Fruit fly (Drosophila melanogaster) whole organism, embryonic: ENCODE measurements around the gene CG17127.

Source experiments
- ATbp ChIP-seq: fragments of 200-800 bp; sonication (Bioruptor generic); optimal IDR thresholded peaks from 2 replicates; lab custom pipeline; 2017; ENCODE audit warnings: missing biosample characterization, mild to moderate bottlenecking, missing genetic modification characterization, missing genetic modification reagents
- Atf-2 ChIP-seq: fragments of 200-800 bp; sonication (Bioruptor generic); optimal IDR thresholded peaks from 2 replicates; lab custom pipeline; 2016; ENCODE audit warnings: missing biosample characterization, missing genetic modification characterization
- Awh ChIP-seq: fragments of 200-800 bp; sonication (Bioruptor generic); IDR thresholded peaks from 2 replicates; pipeline ENCODE4, ENCODE4 v1.3.6; 2022; ENCODE audit warnings: missing biosample characterization, missing genetic modification characterization
- B-H2 ChIP-seq: fragments of 200-800 bp; sonication (Bioruptor generic); optimal IDR thresholded peaks from 2 replicates; lab custom pipeline; 2018; ENCODE audit warnings: missing biosample characterization, mild to moderate bottlenecking, missing genetic modification characterization
- Bdp1 ChIP-seq: fragments of 200-800 bp; sonication (Bioruptor generic); optimal IDR thresholded peaks from 3 replicates; lab custom pipeline; 2016; ENCODE audit warnings: missing biosample characterization, missing genetic modification characterization
- CG10959 ChIP-seq: fragments of 200-800 bp; sonication (Bioruptor generic); IDR thresholded peaks from 2 replicates; pipeline ENCODE4 v1.3.6; 2022; ENCODE audit warnings: missing biosample characterization, missing genetic modification characterization
- CG11696 ChIP-seq: fragments of 200-800 bp; sonication (Bioruptor generic); IDR thresholded peaks from 2 replicates; pipeline ENCODE4 v1.3.6; 2022; ENCODE audit warnings: missing biosample characterization, missing genetic modification characterization
- CG12071 ChIP-seq: fragments of 200-800 bp; sonication (Bioruptor generic); optimal IDR thresholded peaks from 3 replicates; lab custom pipeline; 2018; ENCODE audit warnings: missing biosample characterization, mild to moderate bottlenecking, missing genetic modification characterization
- CG12659 ChIP-seq: fragments of 200-800 bp; sonication (Bioruptor generic); optimal IDR thresholded peaks from 3 replicates; lab custom pipeline; 2017; ENCODE audit warnings: mild to moderate bottlenecking, missing biosample characterization, missing genetic modification reagents, missing genetic modification characterization
- CG13775 ChIP-seq: fragments of 200-800 bp; sonication (Bioruptor generic); optimal IDR thresholded peaks from 3 replicates; lab custom pipeline; 2017; ENCODE audit warnings: missing biosample characterization, mild to moderate bottlenecking, missing genetic modification characterization
- CG14014 ChIP-seq: fragments of 200-800 bp; sonication (Bioruptor generic); IDR thresholded peaks from 2 replicates; pipeline ENCODE4 v1.3.6; 2022; ENCODE audit warnings: missing biosample characterization, missing genetic modification characterization
- CG1602 ChIP-seq: fragments of 200-800 bp; sonication (Bioruptor generic); optimal IDR thresholded peaks from 3 replicates; lab custom pipeline; 2016; ENCODE audit warnings: missing biosample characterization, missing genetic modification characterization
- CG17829 ChIP-seq: fragments of 200-800 bp; optimal IDR thresholded peaks from 2 replicates; lab custom pipeline; 2019; ENCODE audit warnings: missing biosample characterization, mild to moderate bottlenecking, missing genetic modification characterization, moderate library complexity
- CG2129 ChIP-seq: fragments of 200-800 bp; sonication (Bioruptor generic); IDR thresholded peaks from 2 replicates; pipeline ENCODE4 v1.3.6; 2022; ENCODE audit warnings: missing biosample characterization, missing genetic modification characterization; ENCODE audit not compliant: partially characterized antibody
- CG31365 ChIP-seq: fragments of 200-800 bp; sonication (Bioruptor generic); optimal IDR thresholded peaks from 2 replicates; lab custom pipeline; 2018; ENCODE audit warnings: missing biosample characterization, mild to moderate bottlenecking, missing genetic modification characterization
- CG4328 ChIP-seq: fragments of 200-800 bp; sonication (Bioruptor generic); optimal IDR thresholded peaks from 3 replicates; lab custom pipeline; 2017; ENCODE audit warnings: missing biosample characterization, missing genetic modification reagents, missing genetic modification characterization
- CG4617 ChIP-seq: fragments of 200-800 bp; sonication (Bioruptor generic); optimal IDR thresholded peaks from 3 replicates; lab custom pipeline; 2016; ENCODE audit warnings: missing biosample characterization, missing genetic modification characterization, borderline replicate concordance
- CG4707 ChIP-seq: fragments of 200-800 bp; sonication (Bioruptor generic); optimal IDR thresholded peaks from 2 replicates; lab custom pipeline; 2018; ENCODE audit warnings: missing biosample characterization, mild to moderate bottlenecking, missing genetic modification characterization, moderate library complexity
- CG4820 ChIP-seq: fragments of 200-800 bp; sonication (Bioruptor generic); optimal IDR thresholded peaks from 3 replicates; lab custom pipeline; 2016; ENCODE audit warnings: missing biosample characterization, missing genetic modification characterization
- CG6683 ChIP-seq: fragments of 200-800 bp; sonication (Bioruptor generic); optimal IDR thresholded peaks from 2 replicates; lab custom pipeline; 2017; ENCODE audit warnings: missing biosample characterization, mild to moderate bottlenecking, missing genetic modification characterization, missing genetic modification reagents
- CG6689 ChIP-seq: fragments of 200-800 bp; sonication (Bioruptor generic); IDR thresholded peaks from 2 replicates; pipeline ENCODE4 v1.3.6; 2022; ENCODE audit warnings: missing biosample characterization, missing genetic modification characterization
- CTCF ChIP-seq: fragments of 200-800 bp; sonication (Bioruptor generic); optimal IDR thresholded peaks from 2 replicates; lab custom pipeline; 2017; ENCODE audit warnings: missing biosample characterization, mild to moderate bottlenecking, missing genetic modification characterization, moderate library complexity
- Dip3 ChIP-seq: fragments of 200-800 bp; sonication (Bioruptor generic); optimal IDR thresholded peaks from 3 replicates; lab custom pipeline; 2016; ENCODE audit warnings: missing biosample characterization, missing genetic modification characterization
- Eip74EF ChIP-seq, 2 experiments: fragments of 200-800 bp in 1 of 2; fragments of >200 bp in 1 of 2; sonication (Bioruptor generic) in 1 of 2; optimal IDR thresholded peaks; 2 replicates each; lab custom pipeline; 2017 to 2019; ENCODE audit warnings: missing biosample characterization in 2 of 2, missing genetic modification characterization in 2 of 2, mild to moderate bottlenecking in 1 of 2, moderate library complexity in 1 of 2
- Fer1 ChIP-seq: fragments of 200-800 bp; sonication (Bioruptor generic); optimal IDR thresholded peaks from 2 replicates; lab custom pipeline; 2017; ENCODE audit warnings: missing biosample characterization, mild to moderate bottlenecking, missing genetic modification characterization
- Kr ChIP-seq: fragments of 200-800 bp; sonication (Bioruptor generic); optimal IDR thresholded peaks from 2 replicates; lab custom pipeline; 2017; ENCODE audit warnings: missing biosample characterization, mild to moderate bottlenecking, missing genetic modification characterization
- Lim3 ChIP-seq: fragments of 200-800 bp; sonication (Bioruptor generic); IDR thresholded peaks from 2 replicates; pipeline ENCODE4 v1.3.6; 2022; ENCODE audit warnings: missing biosample characterization, missing genetic modification characterization
- Myb ChIP-seq: fragments of 200-800 bp; sonication (Bioruptor generic); optimal IDR thresholded peaks from 2 replicates; lab custom pipeline; 2016; ENCODE audit warnings: missing biosample characterization, missing genetic modification characterization
- Poxn ChIP-seq: fragments of 200-800 bp; sonication (Bioruptor generic); IDR thresholded peaks from 2 replicates; pipeline ENCODE4 v1.3.6; 2022; ENCODE audit warnings: missing biosample characterization, missing genetic modification characterization
- Ptx1 ChIP-seq: fragments of 200-800 bp; sonication (Bioruptor generic); IDR thresholded peaks from 2 replicates; pipeline ENCODE4 v1.3.6; 2022; ENCODE audit warnings: missing biosample characterization, missing genetic modification characterization
- Side ChIP-seq: fragments of 200-800 bp; sonication (Bioruptor generic); optimal IDR thresholded peaks from 2 replicates; lab custom pipeline; 2016; ENCODE audit warnings: missing biosample characterization, missing genetic modification characterization
- Sry-β ChIP-seq: fragments of 200-800 bp; sonication (Bioruptor generic); optimal IDR thresholded peaks from 2 replicates; lab custom pipeline; 2018; ENCODE audit warnings: missing biosample characterization, mild to moderate bottlenecking, missing genetic modification characterization, moderate library complexity
- YL-1 ChIP-seq: fragments of 200-800 bp; sonication (Bioruptor generic); optimal IDR thresholded peaks from 3 replicates; lab custom pipeline; 2017; ENCODE audit warnings: missing biosample characterization, mild to moderate bottlenecking, missing genetic modification characterization
- ap ChIP-seq: fragments of 200-800 bp; sonication (Bioruptor generic); IDR thresholded peaks from 2 replicates; pipeline ENCODE4 v1.3.6; 2022; ENCODE audit warnings: missing biosample characterization, missing genetic modification characterization
- disco-r ChIP-seq: fragments of 200-800 bp; sonication (Bioruptor generic); optimal IDR thresholded peaks from 2 replicates; lab custom pipeline; 2016; ENCODE audit warnings: missing biosample characterization, missing genetic modification characterization
- eve ChIP-seq, 2 experiments: fragments of >200 bp; optimal IDR thresholded peaks; 2 replicates each; lab custom pipeline; 2017; ENCODE audit warnings: missing biosample characterization in 2 of 2, missing genetic modification characterization in 2 of 2
- fd102C ChIP-seq: fragments of 200-800 bp; sonication (Bioruptor generic); optimal IDR thresholded peaks from 2 replicates; lab custom pipeline; 2018; ENCODE audit warnings: missing biosample characterization, mild to moderate bottlenecking, missing genetic modification characterization, moderate library complexity
- fd3F ChIP-seq: fragments of 200-800 bp; sonication (Bioruptor generic); optimal IDR thresholded peaks from 2 replicates; lab custom pipeline; 2018; ENCODE audit warnings: missing biosample characterization, mild to moderate bottlenecking, missing genetic modification characterization, moderate library complexity
- fru ChIP-seq: fragments of >200 bp; optimal IDR thresholded peaks from 2 replicates; lab custom pipeline; 2017
- gem ChIP-seq: fragments of 200-800 bp; sonication (Bioruptor generic); optimal IDR thresholded peaks from 2 replicates; lab custom pipeline; 2019; ENCODE audit warnings: missing biosample characterization, mild to moderate bottlenecking, missing genetic modification characterization, moderate library complexity
- gsb ChIP-seq: fragments of 200-800 bp; sonication (Bioruptor generic); IDR thresholded peaks from 2 replicates; pipeline ENCODE4 v1.3.6; 2022; ENCODE audit warnings: missing biosample characterization, missing genetic modification characterization
- hth ChIP-seq: fragments of >200 bp; optimal IDR thresholded peaks from 2 replicates; lab custom pipeline; 2017; ENCODE audit warnings: inconsistent platforms
- kah ChIP-seq: fragments of 200-800 bp; sonication (Bioruptor generic); optimal IDR thresholded peaks from 2 replicates; lab custom pipeline; 2018; ENCODE audit warnings: missing biosample characterization, mild to moderate bottlenecking, missing genetic modification characterization
- ken ChIP-seq: fragments of 200-800 bp; sonication (Bioruptor generic); IDR thresholded peaks from 3 replicates; pipeline ENCODE4 v1.3.6; 2022; ENCODE audit warnings: missing biosample characterization, missing genetic modification characterization
- klu ChIP-seq: fragments of 200-800 bp; sonication (Bioruptor generic); IDR thresholded peaks from 2 replicates; pipeline ENCODE4 v1.3.6; 2022; ENCODE audit warnings: missing biosample characterization, missing genetic modification characterization
- nerfin-1 ChIP-seq: fragments of 200-800 bp; sonication (Bioruptor generic); optimal IDR thresholded peaks from 3 replicates; lab custom pipeline; 2019; ENCODE audit warnings: missing biosample characterization, mild to moderate bottlenecking, missing genetic modification characterization, moderate library complexity
- p53 ChIP-seq: fragments of 200-800 bp; sonication (Bioruptor generic); optimal IDR thresholded peaks from 2 replicates; lab custom pipeline; 2016; ENCODE audit warnings: missing biosample characterization, missing genetic modification characterization
- psq ChIP-seq: fragments of 200-800 bp; sonication (Bioruptor generic); optimal IDR thresholded peaks from 2 replicates; lab custom pipeline; 2017; ENCODE audit warnings: missing biosample characterization, missing genetic modification characterization
- run ChIP-seq: fragments of 200-800 bp; sonication (Bioruptor generic); optimal IDR thresholded peaks from 3 replicates; lab custom pipeline; 2018; ENCODE audit warnings: missing biosample characterization, mild to moderate bottlenecking, missing genetic modification characterization
- sd ChIP-seq: fragments of 200-800 bp; sonication (Bioruptor generic); optimal IDR thresholded peaks from 3 replicates; lab custom pipeline; 2018; ENCODE audit warnings: missing biosample characterization, mild to moderate bottlenecking, missing genetic modification characterization, moderate library complexity
- tgo ChIP-seq: fragments of 200-800 bp; sonication (Bioruptor generic); IDR thresholded peaks from 3 replicates; pipeline ENCODE4 v1.3.6; 2022; ENCODE audit warnings: missing biosample characterization, missing genetic modification characterization
- tio ChIP-seq: fragments of 200-800 bp; sonication (Bioruptor generic); optimal IDR thresholded peaks from 2 replicates; lab custom pipeline; 2017; ENCODE audit warnings: missing biosample characterization, missing genetic modification characterization, inconsistent platforms
- tup ChIP-seq: fragments of 200-800 bp; sonication (Bioruptor generic); optimal IDR thresholded peaks from 2 replicates; lab custom pipeline; 2016; ENCODE audit warnings: missing biosample characterization, mild to moderate bottlenecking, missing genetic modification characterization, moderate library complexity

Gene CG17127

DNA sequence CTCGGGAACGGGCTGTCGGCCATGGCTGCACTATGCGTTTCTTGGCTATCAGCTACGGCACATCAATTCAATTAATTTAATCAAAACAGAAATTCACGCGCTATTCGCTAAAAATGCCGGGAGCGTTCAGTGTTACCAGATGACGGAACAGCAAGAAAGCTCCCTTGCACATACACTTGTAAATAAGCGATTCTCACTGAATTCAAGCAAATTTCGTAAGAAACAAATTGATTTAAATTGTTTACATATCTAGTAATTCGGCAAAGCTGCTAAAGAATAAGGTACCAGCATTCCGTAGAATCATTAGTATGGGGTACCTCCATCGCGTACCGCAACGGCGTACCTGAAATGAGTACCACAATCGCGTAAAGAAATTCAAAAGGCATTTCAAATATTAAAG is 34.7 kb upstream of the CG17127 start, which contains the start of gene Nup107 (continued):
- TF ChIP-seq fd3F (GFP tag; lab: Kevin White, UChicago) = no peak
- no peak for TF ChIP-seq Bdp1 (GFP tag; lab: Kevin White, UChicago)
- no peak for TF ChIP-seq Fer1 (GFP tag; lab: Kevin White, UChicago)
- no peak for TF ChIP-seq Dip3 (GFP tag; lab: Kevin White, UChicago)
- peak; percentile 37; the same call in 1 of the 3 replicates for TF ChIP-seq ken (GFP tag; lab: Robert Waterston, UW)
- no peak for TF ChIP-seq CG6683 (GFP tag; lab: Kevin White, UChicago)
- no peak for TF ChIP-seq CG2129
- TF ChIP-seq Awh (GFP tag; lab: Robert Waterston, UW) = no peak
- no peak for TF ChIP-seq tio (GFP tag; lab: Kevin White, UChicago)
- peak; percentile 54 for TF ChIP-seq gem (tag; lab: Kevin White, UChicago)
- no peak for TF ChIP-seq CG31365 (tag; lab: Kevin White, UChicago)
- TF ChIP-seq kah (GFP tag; lab: Kevin White, UChicago) = no peak
- TF ChIP-seq CG14014 (GFP tag; lab: Robert Waterston, UW) = no peak
- no peak for TF ChIP-seq ap (GFP tag; lab: Robert Waterston, UW)
- no peak for TF ChIP-seq fru (lab: Kevin White, UChicago)
- no peak for TF ChIP-seq CG13775
- no peak for TF ChIP-seq Lim3 (GFP tag; lab: Robert Waterston, UW)
- TF ChIP-seq ATbp (GFP tag; lab: Kevin White, UChicago) = no peak
- no peak for TF ChIP-seq disco-r
- peak; percentile 22 for TF ChIP-seq CG4617 (GFP tag; lab: Kevin White, UChicago)
- TF ChIP-seq eve (GFP tag; optimal IDR thresholded peaks at IDR 0.05; lab: Kevin White, UChicago) = no peak
- TF ChIP-seq hth (lab: Kevin White, UChicago) = no peak
- no peak for TF ChIP-seq sd (tag; lab: Kevin White, UChicago)
- TF ChIP-seq nerfin-1 = peak; percentile 18
- TF ChIP-seq CG4820 = peak; percentile 9
- peak; percentile 14 for TF ChIP-seq CG12659
- TF ChIP-seq p53 (GFP tag; lab: Kevin White, UChicago) = no peak
- TF ChIP-seq CG1602 (GFP tag; lab: Kevin White, UChicago) = no peak
- TF ChIP-seq tgo = no peak
- no peak for TF ChIP-seq fd102C
- no peak for TF ChIP-seq Side (GFP tag; lab: Kevin White, UChicago)
- TF ChIP-seq CG4328 (GFP tag; lab: Kevin White, UChicago) = no peak
- TF ChIP-seq YL-1 = peak; percentile 11
- no peak for TF ChIP-seq psq (GFP tag; lab: Kevin White, UChicago)
- TF ChIP-seq Poxn (GFP tag; lab: Robert Waterston, UW) = no peak
- no peak for TF ChIP-seq klu (GFP tag; lab: Robert Waterston, UW)
- no peak for TF ChIP-seq B-H2
- TF ChIP-seq Kr = no peak
- no peak for TF ChIP-seq CG4707 (GFP tag; lab: Kevin White, UChicago)
- TF ChIP-seq CG10959 (GFP tag; lab: Robert Waterston, UW) = no peak
- TF ChIP-seq CG11696 (GFP tag; lab: Robert Waterston, UW) = no peak
- no peak for TF ChIP-seq run
- TF ChIP-seq tup (GFP tag; lab: Kevin White, UChicago) = no peak
- TF ChIP-seq CTCF (GFP tag; lab: Kevin White, UChicago) = no peak
- no peak for TF ChIP-seq Atf-2
- TF ChIP-seq Ptx1 (GFP tag; lab: Robert Waterston, UW) = no peak
- no peak for TF ChIP-seq Sry-β (GFP tag; lab: Kevin White, UChicago)
- peak; percentile 40 for TF ChIP-seq CG17829 (tag; lab: Kevin White, UChicago)
- no peak for TF ChIP-seq Eip74EF (GFP tag; optimal IDR thresholded peaks at IDR 0.05; lab: Kevin White, UChicago)
- peak; percentile 18 for TF ChIP-seq Myb (GFP tag; lab: Kevin White, UChicago)
- no peak for TF ChIP-seq CG12071 (GFP tag; lab: Kevin White, UChicago)
- no peak for TF ChIP-seq CG6689 (GFP tag; lab: Robert Waterston, UW)
- TF ChIP-seq gsb (GFP tag; lab: Robert Waterston, UW) = no peak
